Fruit fly (Drosophila melanogaster) whole organism, wandering third instar larva: ENCODE results near the gene CG4955.

ENCODE experiments used
- Abd-B ChIP-seq: fragments of >200 bp; optimal IDR thresholded peaks from 2 replicates; lab custom pipeline; 2017; ENCODE audit warnings: missing biosample characterization, missing genetic modification characterization
- CG32264 ChIP-seq: fragments of 200-800 bp; sonication (Bioruptor generic); optimal IDR thresholded peaks from 2 replicates; lab custom pipeline; 2016; ENCODE audit warnings: missing biosample characterization, missing genetic modification characterization
- CG9705 ChIP-seq: fragments of 200-800 bp; sonication (Bioruptor generic); optimal IDR thresholded peaks from 2 replicates; lab custom pipeline; 2018; ENCODE audit warnings: missing biosample characterization, mild to moderate bottlenecking, missing genetic modification characterization
- CrebA ChIP-seq: fragments of 200-800 bp; sonication (Bioruptor generic); optimal IDR thresholded peaks from 2 replicates; lab custom pipeline; 2016; ENCODE audit warnings: missing biosample characterization, mild to moderate bottlenecking, missing genetic modification characterization, borderline replicate concordance
- Dfd ChIP-seq: fragments of >200 bp; optimal IDR thresholded peaks from 2 replicates; lab custom pipeline; 2017; ENCODE audit warnings: missing biosample characterization, missing genetic modification characterization
- Dif ChIP-seq: fragments of 200-275, 200-300 bp; sonication (Bioruptor generic); optimal IDR thresholded peaks from 2 replicates; lab custom pipeline; 2018; ENCODE audit warnings: missing biosample characterization, missing genetic modification characterization; ENCODE audit not compliant: partially characterized antibody
- GATAd ChIP-seq: sonication (Bioruptor generic); optimal IDR thresholded peaks from 2 replicates; lab custom pipeline; 2016; ENCODE audit warnings: missing biosample characterization, missing genetic modification characterization
- Hnf4 ChIP-seq: fragments of 200-800 bp; sonication (Bioruptor generic); optimal IDR thresholded peaks from 2 replicates; lab custom pipeline; 2016; ENCODE audit warnings: missing biosample characterization, mild to moderate bottlenecking, missing genetic modification characterization
- Hr78 ChIP-seq: fragments of >200 bp; optimal IDR thresholded peaks from 2 replicates; lab custom pipeline; 2017; ENCODE audit warnings: missing biosample characterization, missing genetic modification characterization
- Mio ChIP-seq: sonication (Bioruptor generic); optimal IDR thresholded peaks from 2 replicates; lab custom pipeline; 2016; ENCODE audit warnings: missing biosample characterization, missing genetic modification characterization
- Myc ChIP-seq: fragments of >200 bp; optimal IDR thresholded peaks from 2 replicates; lab custom pipeline; 2017
- N ChIP-seq: fragments of >200 bp; optimal IDR thresholded peaks from 2 replicates; lab custom pipeline; 2018; ENCODE audit warnings: missing biosample characterization, missing external identifiers, missing genetic modification characterization
- Rel ChIP-seq, 2 experiments: fragments of 200-800 bp; sonication (Bioruptor generic) in 1 of 2; optimal IDR thresholded peaks; 2 replicates in 1 of 2; 3 replicates in 1 of 2; lab custom pipeline; 2016 to 2019; ENCODE audit warnings: mild to moderate bottlenecking in 2 of 2, missing biosample characterization in 2 of 2, missing genetic modification characterization in 2 of 2, moderate library complexity in 1 of 2
- Sp1 ChIP-seq: fragments of 200-800 bp; sonication (Bioruptor generic); optimal IDR thresholded peaks from 3 replicates; lab custom pipeline; 2019; ENCODE audit warnings: missing biosample characterization, mild to moderate bottlenecking, missing genetic modification characterization, moderate library complexity
- br ChIP-seq: fragments of 200-800 bp; sonication (Bioruptor generic); optimal IDR thresholded peaks from 2 replicates; lab custom pipeline; 2016; ENCODE audit warnings: missing biosample characterization, missing genetic modification characterization
- brk ChIP-seq: fragments of 200-800 bp; sonication (Bioruptor generic); optimal IDR thresholded peaks from 2 replicates; lab custom pipeline; 2016; ENCODE audit warnings: missing biosample characterization, mild to moderate bottlenecking, missing genetic modification characterization
- dl ChIP-seq, 2 experiments: fragments of 175-275, 200-275 bp in 1 of 2; fragments of 200-275 bp in 1 of 2; sonication (Bioruptor generic); optimal IDR thresholded peaks; lab custom pipeline; 2018; ENCODE audit warnings: mild to moderate bottlenecking in 2 of 2, missing biosample characterization in 2 of 2, missing genetic modification characterization in 2 of 2, moderate library complexity in 2 of 2; ENCODE audit not compliant: partially characterized antibody in 2 of 2, insufficient read depth in 1 of 2
- dsf ChIP-seq: sonication (Bioruptor generic); optimal IDR thresholded peaks from 2 replicates; lab custom pipeline; 2016; ENCODE audit warnings: missing biosample characterization, missing genetic modification characterization, borderline replicate concordance
- ey ChIP-seq: fragments of 200-800 bp; sonication (Bioruptor generic); optimal IDR thresholded peaks from 2 replicates; lab custom pipeline; 2016; ENCODE audit warnings: missing biosample characterization, missing genetic modification characterization
- fru ChIP-seq: fragments of 200-800 bp; sonication (Bioruptor generic); optimal IDR thresholded peaks from 3 replicates; lab custom pipeline; 2016; ENCODE audit warnings: missing biosample characterization, mild to moderate bottlenecking, missing genetic modification characterization
- h ChIP-seq: fragments of 200-800 bp; sonication (Bioruptor generic); optimal IDR thresholded peaks from 3 replicates; lab custom pipeline; 2016; ENCODE audit warnings: missing biosample characterization, mild to moderate bottlenecking, missing genetic modification characterization
- jim ChIP-seq: fragments of 175-275, 200-325 bp; sonication (Bioruptor generic); optimal IDR thresholded peaks from 2 replicates; lab custom pipeline; 2016; ENCODE audit warnings: missing biosample characterization, mild to moderate bottlenecking, missing genetic modification characterization
- lola ChIP-seq: fragments of >200 bp; optimal IDR thresholded peaks from 2 replicates; lab custom pipeline; 2017; ENCODE audit warnings: missing biosample characterization, missing genetic modification characterization
- psq ChIP-seq: fragments of 200-800 bp; sonication (Bioruptor generic); optimal IDR thresholded peaks from 3 replicates; lab custom pipeline; 2017; ENCODE audit warnings: missing biosample characterization, mild to moderate bottlenecking, missing genetic modification characterization, moderate library complexity
- sv ChIP-seq: fragments of 200-800 bp; sonication (Bioruptor generic); optimal IDR thresholded peaks from 3 replicates; lab custom pipeline; 2016; ENCODE audit warnings: missing biosample characterization, missing genetic modification characterization
- tai ChIP-seq: sonication (Bioruptor generic); optimal IDR thresholded peaks from 2 replicates; lab custom pipeline; 2016; ENCODE audit warnings: missing biosample characterization, missing genetic modification characterization
- usp ChIP-seq: fragments of >200 bp; optimal IDR thresholded peaks from 2 replicates; lab custom pipeline; 2017; ENCODE audit warnings: missing biosample characterization, missing genetic modification characterization
- woc ChIP-seq: sonication (Bioruptor generic); optimal IDR thresholded peaks from 2 replicates; lab custom pipeline; 2016; ENCODE audit warnings: missing biosample characterization, mild to moderate bottlenecking, missing genetic modification characterization

The CG4955 gene

DNA sequence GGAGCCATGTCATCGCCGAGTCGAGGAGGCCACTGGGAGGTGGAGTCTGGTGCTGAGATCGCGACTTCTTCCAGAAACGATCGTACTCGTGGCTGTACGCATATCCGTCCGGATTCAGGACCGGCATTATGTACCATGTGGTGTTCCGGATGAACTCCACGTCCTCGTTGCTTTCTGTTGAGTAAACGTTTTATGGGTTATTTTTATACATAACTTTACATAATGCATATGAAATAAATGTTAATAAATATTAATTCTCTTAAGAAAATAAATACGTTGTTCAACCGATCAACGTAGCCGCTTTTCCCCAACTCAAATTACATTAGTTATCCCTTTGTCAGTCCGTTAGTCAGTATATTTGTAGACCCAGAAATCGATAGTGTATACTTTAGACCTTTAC is at the start of gene CG4955:
TSS of gene CG4955 (plus strand) at position 301 of the 400 bp plus-strand sequence.
- TF ChIP-seq N (GFP tag; lab: Kevin White, UChicago) (no peak), CG32264 (GFP tag; lab: Kevin White, UChicago) (no peak), fru (GFP tag; lab: Kevin White, UChicago) (no peak), Sp1 (GFP tag; lab: Kevin White, UChicago) (no peak), woc (GFP tag; lab: Kevin White, UChicago) (no peak), dl (GFP tag; optimal IDR thresholded peaks at IDR 0.05; lab: Kevin White, UChicago; ENCODE audit: insufficient read depth in 1 of 2, partially characterized antibody in 2 of 2) (no peak), h (GFP tag; lab: Kevin White, UChicago) (no peak), GATAd (GFP tag; lab: Kevin White, UChicago) (no peak), Dfd (no peak), br (no peak), jim (GFP tag; lab: Kevin White, UChicago) (no peak), Abd-B (GFP tag; lab: Kevin White, UChicago) (no peak), psq (no peak), CrebA (GFP tag; lab: Kevin White, UChicago) (no peak), usp (GFP tag; lab: Kevin White, UChicago) (no peak), Myc (lab: Kevin White, UChicago) (no peak)

DNA sequence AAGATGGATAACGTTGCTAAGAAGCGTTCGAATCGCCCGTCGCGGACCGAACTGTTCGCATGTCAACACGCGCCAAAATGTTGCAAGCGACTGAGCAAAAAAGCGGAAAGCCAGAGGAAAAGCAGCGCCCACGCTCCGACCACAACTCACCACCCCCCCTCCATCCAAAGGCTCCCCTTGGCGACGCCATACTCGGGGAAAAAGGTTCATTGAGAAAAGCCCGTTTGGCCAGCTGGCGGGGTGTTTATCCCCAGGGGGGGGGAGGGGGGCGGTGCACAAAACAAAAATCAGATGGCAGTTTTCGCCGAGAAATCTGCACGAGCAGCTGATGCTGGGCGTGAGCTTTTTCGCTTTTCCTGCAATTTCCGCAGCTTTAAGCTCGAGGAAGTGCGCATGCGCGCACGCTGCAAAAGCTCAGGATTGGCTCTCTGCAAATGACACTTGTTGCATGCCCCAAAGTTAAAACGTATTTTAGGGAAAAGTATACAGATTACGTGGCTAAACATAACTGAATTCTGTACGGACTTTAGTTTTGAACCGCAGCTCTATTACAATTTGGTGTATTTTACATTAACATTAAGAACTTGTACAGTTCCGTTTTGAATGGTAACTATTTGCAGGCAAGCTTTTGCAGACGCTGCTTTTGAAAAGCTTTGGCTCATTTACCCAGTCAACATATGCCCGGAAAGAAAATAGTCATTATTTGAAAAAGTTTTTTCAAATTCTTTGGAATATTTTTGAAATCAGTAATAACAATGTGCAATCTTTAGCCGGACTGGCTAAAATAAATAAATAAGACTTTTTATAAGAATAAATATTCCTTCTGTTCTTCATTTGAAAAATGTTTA is 33.3 kb upstream of the CG4955 start:
- no peak for TF ChIP-seq tai (GFP tag; lab: Kevin White, UChicago)
- peak; percentile 73 for TF ChIP-seq Dfd
- TF ChIP-seq sv, result no peak
- no peak for TF ChIP-seq Rel (GFP tag; optimal IDR thresholded peaks at IDR 0.05; lab: Kevin White, UChicago)
- TF ChIP-seq Rel (tag; optimal IDR thresholded peaks at IDR 0.05; lab: Kevin White, UChicago), result no peak
- no peak for TF ChIP-seq CG9705 (GFP tag; lab: Kevin White, UChicago)

DNA sequence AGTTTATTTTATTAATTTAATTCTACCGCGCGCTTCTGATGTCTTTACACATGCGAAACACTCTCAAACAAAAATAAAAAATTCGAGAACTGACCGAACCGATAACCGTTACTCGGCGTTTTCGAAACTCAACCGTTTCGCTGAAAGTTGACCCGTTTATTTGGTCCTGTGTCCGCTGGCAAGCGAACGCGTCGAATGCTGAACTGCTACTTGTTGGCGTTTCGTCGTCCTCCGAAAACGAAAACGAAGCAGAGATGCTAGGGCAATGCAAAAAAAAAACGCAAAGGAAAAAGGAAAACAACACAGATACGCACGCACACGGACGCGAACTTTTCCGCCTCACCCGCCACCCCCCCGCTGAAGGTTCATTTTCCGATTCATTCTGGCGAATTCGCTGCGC is 14.6 kb upstream of the CG4955 start, which contains the start of gene CG45002:
TSS of gene CG45002 (minus strand) at position 101 of the 400 bp plus-strand sequence.
- TF ChIP-seq Hr78 (GFP tag; lab: Kevin White, UChicago), result no peak
- TF ChIP-seq lola (GFP tag; lab: Kevin White, UChicago), result no peak
- no peak for TF ChIP-seq Rel (GFP tag; optimal IDR thresholded peaks at IDR 0.05; lab: Kevin White, UChicago)
- TF ChIP-seq Rel (tag; optimal IDR thresholded peaks at IDR 0.05; lab: Kevin White, UChicago), result no peak
- TF ChIP-seq br, result no peak
- TF ChIP-seq tai (GFP tag; lab: Kevin White, UChicago), result no peak
- TF ChIP-seq Myc (lab: Kevin White, UChicago), result no peak
- TF ChIP-seq CG32264 (GFP tag; lab: Kevin White, UChicago), result no peak
- TF ChIP-seq Dif, result no peak
- no peak for TF ChIP-seq sv

DNA sequence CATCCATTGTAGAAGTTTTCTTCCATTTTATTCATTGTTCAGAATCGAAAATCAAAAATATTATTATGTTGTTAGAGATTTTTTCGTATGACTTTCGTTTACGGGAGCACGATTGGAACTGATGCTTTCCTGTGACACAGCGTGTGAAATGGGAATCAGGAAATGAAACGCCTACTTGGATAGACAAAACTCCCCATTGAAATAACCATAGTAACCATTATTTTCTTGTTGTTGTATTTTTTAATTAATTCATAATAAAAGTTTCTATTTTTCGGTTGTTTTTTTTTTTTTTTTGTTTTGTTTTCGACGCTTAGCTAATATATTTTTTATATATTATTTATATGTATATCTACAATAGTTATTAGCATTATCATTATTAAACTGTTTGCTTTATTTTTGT is 12.8 kb upstream of the CG4955 start, which contains the start of gene CG43077:
TSS of gene CG43077 (minus strand) at position 101 of the 400 bp plus-strand sequence.
- TF ChIP-seq br (no peak), lola (GFP tag; lab: Kevin White, UChicago) (no peak), dl (GFP tag; optimal IDR thresholded peaks at IDR 0.05; lab: Kevin White, UChicago; ENCODE audit: insufficient read depth in 1 of 2, partially characterized antibody in 2 of 2) (no peak), woc (GFP tag; lab: Kevin White, UChicago) (no peak), Hnf4 (GFP tag; lab: Kevin White, UChicago) (no peak), Abd-B (GFP tag; lab: Kevin White, UChicago) (no peak), brk (no peak), Mio (no peak), ey (no peak), psq (no peak), Dif (no peak), jim (GFP tag; lab: Kevin White, UChicago) (no peak)

DNA sequence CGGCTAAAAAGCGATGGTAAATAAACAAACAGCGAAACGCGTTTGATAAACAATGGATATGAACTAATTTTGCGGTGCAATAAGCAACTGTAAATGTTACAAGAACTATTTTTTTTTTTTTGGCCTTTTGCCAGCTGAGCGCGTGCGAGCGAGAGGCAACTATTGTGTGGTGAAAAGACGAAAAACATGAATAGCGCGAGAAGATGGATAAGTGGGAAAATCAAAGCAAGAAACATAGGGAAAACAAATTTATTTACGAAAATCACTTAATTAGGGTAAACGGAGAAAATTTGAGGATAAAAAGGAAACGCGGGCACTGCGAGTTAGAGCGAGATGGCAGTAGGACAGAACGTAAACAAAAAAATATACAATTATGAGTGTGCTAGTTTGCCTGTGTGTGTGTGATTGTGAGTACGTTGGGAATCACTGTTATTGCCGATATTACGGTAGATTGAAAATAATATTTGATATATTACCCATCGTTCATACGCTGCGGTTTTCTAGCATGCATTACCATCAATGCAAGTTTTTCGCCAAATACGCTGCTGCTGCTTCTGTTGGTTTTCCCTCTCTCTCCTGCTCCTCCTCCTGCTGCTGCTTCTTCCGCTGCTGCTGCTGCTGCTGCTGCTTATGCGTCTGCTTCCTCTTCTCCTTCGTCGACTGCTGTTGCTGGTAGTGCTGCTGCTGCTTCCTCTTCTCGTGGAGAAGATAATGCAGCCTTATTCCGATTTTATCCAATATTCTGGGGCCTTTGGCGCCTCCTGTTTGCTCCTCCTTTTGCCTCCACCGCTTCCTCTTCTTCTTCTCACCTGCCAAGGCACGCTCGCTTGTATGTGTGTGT is 4.6 kb upstream of the CG4955 start:
- TF ChIP-seq N (GFP tag; lab: Kevin White, UChicago) (peak; percentile 39), dsf (GFP tag; lab: Kevin White, UChicago) (no peak)
